Worm (Caenorhabditis elegans): ENCODE data around the gene fkh-5.

fkh-5 gene

ce11 chrIII:4893540-4893939 lies 49.1 kb downstream of the fkh-5 start, which contains the start of gene F26F4.6:
Gene F26F4.6, minus strand, starts transcription at chrIII:4893640.
- no peak for TF ChIP-seq madf-10 (tag; optimal IDR thresholded peaks at IDR 0.05)
- no peak for TF ChIP-seq ztf-22 (GFP tag; optimal IDR thresholded peaks at IDR 0.05)
- TF ChIP-seq F39B2.1 (GFP tag; IDR thresholded peaks at IDR 0.05), result no peak
- TF ChIP-seq Y53F4B.3 (GFP tag; IDR thresholded peaks at IDR 0.05), result no peak
- no peak for TF ChIP-seq bed-1 (GFP tag; IDR thresholded peaks at IDR 0.05)
- TF ChIP-seq ztf-3 (GFP tag; optimal IDR thresholded peaks at IDR 0.05), result no peak
- TF ChIP-seq athp-1 (tag; optimal IDR thresholded peaks at IDR 0.05), result no peak
- TF ChIP-seq zfh-2 (GFP tag; conservative IDR thresholded peaks at IDR 0.05), result no peak
- TF ChIP-seq egrh-3 (GFP tag; IDR thresholded peaks at IDR 0.05), result no peak
- TF ChIP-seq lin-54 (GFP tag; optimal IDR thresholded peaks at IDR 0.05), result no peak
- TF ChIP-seq rec-8 (tag; optimal IDR thresholded peaks at IDR 0.05), result no peak
- no peak for TF ChIP-seq snpc-3.4 (tag; optimal IDR thresholded peaks at IDR 0.05)
- TF ChIP-seq D2030.7 (GFP tag; IDR thresholded peaks at IDR 0.05), result no peak
- TF ChIP-seq F33H1.4 (GFP tag; IDR thresholded peaks at IDR 0.05), result no peak
- TF ChIP-seq lir-1 (GFP tag; conservative IDR thresholded peaks at IDR 0.05), result no peak

ce11 chrIII:4895313-4895712 lies 50.9 kb downstream of the fkh-5 start:
- TF ChIP-seq aptf-3 (GFP tag; IDR thresholded peaks at IDR 0.05), result no peak
- TF ChIP-seq hsf-1 (GFP tag; IDR thresholded peaks at IDR 0.05), result no peak
- no peak for TF ChIP-seq gei-17 (GFP tag; optimal IDR thresholded peaks at IDR 0.05)

All from whole organism, young adult.